Fruit fly (Drosophila melanogaster): Measurements from ENCODE around the gene Drak.

Gene Drak

DNA sequence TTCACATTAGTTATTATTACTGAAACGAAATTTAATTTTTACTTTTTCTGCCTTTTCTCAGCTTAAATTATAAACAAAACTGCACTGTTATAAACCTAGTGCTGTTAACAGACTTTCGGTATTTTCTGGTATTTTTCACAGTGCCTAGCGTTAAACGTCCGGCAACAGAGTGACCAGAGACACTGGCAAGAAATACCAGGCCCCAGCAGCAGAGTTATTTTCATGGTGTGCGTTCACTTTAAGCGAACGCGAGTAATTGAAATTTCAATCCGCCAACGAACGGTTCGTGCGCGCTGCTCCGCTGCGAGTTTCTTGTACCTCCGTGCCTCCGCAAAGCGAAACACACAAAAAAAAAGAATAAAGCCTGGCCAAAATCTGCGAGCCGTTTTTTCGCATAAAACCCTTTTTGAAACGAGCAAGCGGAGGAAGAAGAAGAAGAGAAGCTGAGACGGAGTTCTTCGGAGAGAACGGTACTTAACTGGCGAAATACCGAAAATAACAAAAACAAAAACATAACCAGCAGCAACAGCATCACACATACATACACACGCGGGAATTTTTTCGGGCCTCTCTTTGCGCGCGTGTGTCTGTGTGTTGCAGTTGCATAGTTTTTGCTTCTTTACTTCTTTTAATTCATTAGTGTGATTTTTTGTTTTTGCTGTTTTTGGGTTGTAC is at the start of gene Drak:
Gene Drak, plus strand, starts transcription at position 220 of the 675 bp plus-strand sequence.
- TF ChIP-seq noc (tag; optimal IDR thresholded peaks at IDR 0.05): peak; percentile 5

DNA sequence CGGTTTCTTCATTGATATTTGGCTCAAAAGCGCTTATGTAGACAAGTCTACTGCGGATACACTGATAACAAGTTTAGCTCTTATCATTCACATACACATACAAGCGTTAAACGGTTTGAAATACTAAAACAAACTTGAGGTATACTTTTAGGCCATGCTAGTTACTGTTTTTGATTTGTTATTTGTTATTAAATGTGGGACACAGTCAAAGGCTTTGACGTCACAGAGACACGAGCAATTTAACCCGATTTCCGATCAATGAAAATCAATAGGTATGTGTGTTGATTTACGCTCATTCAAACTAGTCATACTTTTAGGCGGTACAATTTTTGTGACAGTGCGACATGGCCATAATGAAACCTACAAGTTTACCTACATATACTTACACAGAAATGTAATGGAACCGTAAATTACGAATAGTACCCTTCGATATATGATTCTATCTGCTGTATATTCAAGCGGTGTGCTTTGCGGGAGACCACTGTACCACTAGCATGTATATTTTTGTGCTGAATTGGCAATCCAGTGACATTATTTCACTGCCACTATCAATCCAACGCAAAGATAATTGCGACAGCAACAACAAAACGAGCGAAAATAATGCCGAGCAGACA is 46.0 kb upstream of the Drak start:
- peak; percentile 96 for TF ChIP-seq noc (tag; optimal IDR thresholded peaks at IDR 0.05)

DNA sequence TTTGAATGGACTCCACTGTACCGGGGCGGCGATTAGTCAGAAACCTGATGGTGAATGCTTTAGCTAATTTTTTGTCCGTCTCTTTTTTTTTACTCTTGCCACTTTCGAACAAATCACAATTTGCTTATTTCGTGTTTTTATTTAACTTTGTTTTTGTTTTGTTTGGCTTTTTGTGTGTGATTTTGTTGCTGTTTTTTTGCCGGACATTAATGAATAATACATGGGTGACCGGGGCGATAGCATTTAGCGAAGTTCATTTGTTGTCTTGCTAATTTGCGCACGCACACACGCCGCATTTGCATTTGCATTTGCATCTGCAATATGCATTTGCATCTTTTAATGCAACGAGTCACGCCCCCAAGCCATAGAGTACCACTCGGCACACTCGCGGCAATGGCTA is 44.3 kb upstream of the Drak start:
- no peak for TF ChIP-seq noc (tag; optimal IDR thresholded peaks at IDR 0.05)

DNA sequence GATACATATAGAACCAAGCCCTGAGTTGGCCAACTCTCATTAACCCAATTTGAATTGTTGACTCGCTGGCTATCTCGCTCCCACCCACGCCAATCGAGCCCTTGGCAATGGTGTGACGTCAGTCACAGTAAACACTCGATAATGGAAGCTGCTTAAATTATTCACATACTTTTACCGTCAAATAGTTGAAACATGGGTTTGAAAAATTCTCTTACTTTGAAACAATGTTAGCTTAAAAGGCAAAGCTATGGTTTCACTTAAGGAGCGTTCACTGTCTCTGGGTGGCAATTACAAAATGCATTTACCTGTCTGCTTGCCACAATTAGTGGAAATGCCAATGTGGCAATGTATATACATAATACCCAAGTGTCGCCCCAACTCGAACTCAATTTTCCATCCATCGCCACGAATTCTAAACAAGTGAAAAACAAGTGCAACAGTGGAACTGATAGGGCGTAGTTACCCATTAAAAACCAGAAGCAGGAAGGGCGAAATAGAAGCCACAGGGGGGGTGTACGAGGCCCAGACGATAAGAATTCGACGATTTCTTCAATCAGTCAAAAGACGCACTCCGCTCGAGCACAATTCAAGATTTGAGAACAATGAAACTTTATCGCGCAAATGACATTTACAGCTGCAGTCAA is 43.3 kb upstream of the Drak start:
- TF ChIP-seq noc (tag; optimal IDR thresholded peaks at IDR 0.05): peak; percentile 82

DNA sequence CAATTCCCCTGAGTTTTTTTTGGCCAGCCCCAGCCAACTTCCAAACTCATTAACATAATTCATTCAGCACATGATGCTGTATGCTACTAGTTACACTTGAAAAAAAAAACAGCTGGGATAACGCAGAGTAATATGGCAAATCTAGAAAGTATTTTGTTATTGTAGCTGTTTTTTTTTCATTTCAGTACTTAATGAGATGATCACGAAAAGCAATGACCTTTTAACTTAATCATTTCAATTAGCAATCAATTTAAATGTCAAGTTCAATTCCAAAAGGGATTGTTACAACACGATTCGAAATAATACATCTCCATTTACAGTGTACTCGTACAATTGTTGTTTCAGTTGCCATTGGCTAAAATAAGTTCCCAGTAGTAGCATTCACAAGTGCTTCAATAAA is 42.5 kb upstream of the Drak start:
- no peak for TF ChIP-seq noc (tag; optimal IDR thresholded peaks at IDR 0.05)

DNA sequence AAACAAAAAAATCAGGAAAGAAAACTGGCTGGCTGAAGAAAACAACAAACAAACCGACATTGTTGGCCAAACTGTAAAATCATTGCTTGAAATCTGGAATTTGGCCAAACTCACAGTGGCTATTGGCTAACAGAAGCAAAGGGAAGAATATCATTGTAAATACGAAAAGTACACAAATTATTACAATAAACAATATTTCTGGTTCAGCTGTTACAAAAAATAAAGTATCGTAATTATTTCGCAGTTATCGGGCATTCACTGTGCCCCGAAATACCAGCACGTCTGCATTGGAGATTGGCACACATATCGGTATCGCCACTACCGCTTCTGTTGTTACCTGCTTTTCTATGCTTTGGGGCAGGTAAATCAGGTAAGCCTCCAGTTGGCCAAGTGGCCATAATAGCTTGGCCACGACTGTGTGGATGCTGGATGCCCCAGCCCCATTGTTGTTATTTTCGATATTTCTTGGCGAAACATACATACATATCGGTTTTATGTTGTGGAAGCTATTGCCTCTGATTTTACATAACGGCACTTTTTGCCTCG is 41.8 kb upstream of the Drak start:
- peak; percentile 67 for TF ChIP-seq noc (tag; optimal IDR thresholded peaks at IDR 0.05)

DNA sequence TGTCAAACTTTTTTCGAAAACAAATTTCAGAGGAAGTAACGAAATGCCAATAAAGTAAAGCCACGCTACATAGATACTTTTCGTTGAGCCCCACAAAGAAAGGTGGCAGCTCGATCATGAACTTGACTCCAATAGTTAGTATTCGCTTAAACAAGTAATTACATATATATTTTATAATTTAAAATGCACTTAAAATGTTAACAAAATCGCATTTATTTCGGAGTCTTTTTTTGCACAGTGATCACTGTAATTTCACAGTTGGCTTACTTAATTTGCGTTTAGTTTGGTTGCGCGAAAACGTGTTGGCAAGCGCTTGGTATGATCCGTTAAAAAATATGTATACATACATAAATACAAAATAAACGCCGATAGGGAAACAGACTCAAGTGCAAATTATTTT is 41.3 kb upstream of the Drak start:
- peak; percentile 25 for TF ChIP-seq noc (tag; optimal IDR thresholded peaks at IDR 0.05)

DNA sequence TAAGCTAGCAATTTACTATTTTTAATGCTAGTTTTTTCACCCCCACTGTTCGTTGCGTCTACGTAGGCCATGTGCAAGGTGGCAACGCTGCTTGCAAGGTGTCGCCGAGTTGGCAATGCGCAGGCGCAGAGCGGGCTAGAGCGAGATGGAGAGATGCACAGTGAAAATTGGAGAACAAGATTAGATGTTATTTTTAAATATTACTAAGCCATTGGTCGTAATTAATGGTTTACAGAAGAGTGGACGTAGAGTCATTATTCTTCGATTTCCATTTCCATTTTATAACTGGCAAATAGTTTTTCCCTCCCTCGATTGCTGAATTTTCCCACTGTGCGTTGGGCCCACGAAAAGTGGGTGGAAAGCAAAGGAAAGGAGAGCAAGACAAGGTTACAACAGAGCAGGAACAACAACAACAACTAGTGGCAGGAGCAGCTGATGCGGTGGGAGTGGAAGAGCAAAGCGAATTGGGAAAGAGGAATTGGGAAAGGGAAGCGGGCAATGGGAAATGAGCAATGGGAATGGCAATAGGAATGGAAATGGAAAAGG is 40.0 kb upstream of the Drak start:
- no peak for TF ChIP-seq noc (tag; optimal IDR thresholded peaks at IDR 0.05)

DNA sequence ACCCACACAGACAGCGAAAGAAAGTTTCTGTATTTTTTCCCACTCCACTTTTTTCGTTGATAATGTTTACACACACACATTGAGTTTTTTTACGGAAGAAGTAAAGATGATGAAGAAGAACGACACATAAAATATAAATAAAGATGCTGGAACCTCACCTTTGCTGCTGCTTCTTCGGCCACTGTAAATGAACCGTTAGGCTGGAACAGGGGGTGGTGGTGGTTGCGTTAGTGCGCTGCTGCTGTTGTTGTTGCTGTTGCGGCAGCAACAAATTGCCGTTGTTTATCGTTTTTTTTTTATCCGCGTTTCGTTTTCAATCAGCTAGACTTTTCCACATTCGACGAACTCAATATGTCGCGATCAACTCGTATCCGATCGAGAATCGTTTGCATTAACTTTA is 39.3 kb upstream of the Drak start:
- TF ChIP-seq noc (tag; optimal IDR thresholded peaks at IDR 0.05): no peak

DNA sequence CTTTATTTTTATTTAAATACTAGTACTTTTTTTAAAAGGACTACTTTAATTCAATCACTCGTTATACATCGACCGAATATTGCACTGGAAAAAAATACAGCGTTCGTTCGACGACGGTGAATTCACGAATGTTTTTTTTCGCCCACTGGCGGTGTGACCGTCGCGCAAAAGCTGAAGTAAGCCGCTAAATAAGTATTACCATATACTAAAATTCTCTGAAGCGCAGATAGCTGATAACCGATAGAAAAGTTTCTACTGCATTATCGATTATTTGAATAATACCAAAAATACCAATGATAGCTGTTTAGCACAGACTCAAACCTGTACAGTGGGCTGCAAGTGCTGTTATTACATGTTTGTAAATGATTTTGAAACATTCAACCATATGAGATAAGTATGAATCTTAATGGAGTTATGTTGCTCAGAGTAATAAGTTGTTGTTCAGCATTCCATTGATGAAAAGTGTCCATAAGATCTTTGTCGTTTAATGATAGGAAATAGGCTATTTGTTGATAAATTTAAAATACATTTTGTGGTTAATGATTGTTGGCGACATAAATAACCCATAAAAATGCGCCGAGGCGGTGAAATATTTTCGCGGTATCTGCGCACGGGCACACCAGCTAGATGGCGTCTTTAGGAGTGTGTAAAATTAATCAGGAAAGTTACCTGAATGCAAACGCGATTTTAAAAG is 38.6 kb upstream of the Drak start, which contains the start of the genes Evi5 and HP5:
Gene Evi5, minus strand, starts transcription at position 198 of the 694 bp plus-strand sequence.
Gene HP5, plus strand, starts transcription at position 598 of the 694 bp plus-strand sequence.
- TF ChIP-seq noc (tag; optimal IDR thresholded peaks at IDR 0.05): no peak

DNA sequence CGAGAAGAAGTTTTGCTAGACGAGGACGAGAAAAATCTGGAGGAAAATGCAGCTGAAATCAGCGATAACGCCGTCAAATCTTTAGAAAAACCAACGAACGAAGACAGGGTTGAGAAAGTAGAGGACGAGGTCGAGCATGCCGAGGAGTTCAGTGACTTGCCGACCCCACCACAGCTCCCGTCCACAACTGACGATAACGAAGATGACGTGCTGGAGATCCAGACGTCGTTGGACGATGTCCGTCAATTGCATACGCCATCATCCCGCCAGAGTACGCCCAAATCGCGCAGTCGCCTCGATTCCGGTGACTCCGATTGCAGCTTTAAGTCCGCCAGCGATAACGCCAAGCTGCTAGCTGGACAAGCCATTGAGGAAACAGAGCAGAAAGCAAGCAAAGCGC is 35.8 kb upstream of the Drak start:
- TF ChIP-seq noc (tag; optimal IDR thresholded peaks at IDR 0.05): no peak

DNA sequence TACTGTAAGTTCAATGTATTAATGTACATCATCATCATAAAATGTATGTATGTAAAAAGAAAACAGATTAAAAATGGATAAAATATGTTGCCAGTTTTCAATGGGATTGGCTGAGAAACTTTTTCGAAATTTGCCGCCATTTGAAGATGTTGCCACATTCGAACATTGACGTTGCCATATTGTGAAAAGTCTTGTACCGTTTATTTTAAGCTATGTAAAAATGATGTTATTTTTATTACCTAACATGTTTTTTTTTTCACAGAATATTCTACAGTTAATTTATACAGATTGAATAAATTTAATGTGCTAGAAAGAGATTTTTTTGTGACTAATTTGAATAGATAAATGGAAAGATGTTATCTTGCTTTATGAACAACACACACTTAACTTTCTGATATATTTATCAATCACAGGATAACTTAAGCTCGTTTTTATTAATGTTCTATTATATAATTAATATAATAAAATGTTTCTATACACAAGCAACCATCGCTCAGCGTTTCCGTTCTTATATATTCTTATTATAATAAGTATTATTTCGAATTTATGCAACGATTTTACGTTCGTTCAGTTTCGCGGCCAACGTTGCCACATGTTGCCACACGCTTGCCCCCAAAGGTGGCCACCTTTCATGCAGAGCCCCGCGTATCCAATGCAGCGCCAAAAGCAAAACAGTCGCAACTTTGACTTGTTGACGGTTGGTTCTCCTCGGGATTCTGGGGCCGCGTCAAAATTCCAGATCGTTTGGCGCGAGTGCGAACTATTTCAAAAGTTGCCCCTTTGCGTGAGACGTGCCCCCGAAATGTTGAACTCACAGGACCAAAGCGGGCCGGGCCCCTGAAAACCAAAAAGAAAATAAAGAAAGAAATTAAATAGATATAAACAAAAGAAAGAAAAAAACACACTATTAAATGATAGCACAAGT is 33.8 kb upstream of the Drak start, which contains the start of gene CG43155:
Gene CG43155, plus strand, starts transcription at position 875 of the 925 bp plus-strand sequence.
- TF ChIP-seq noc (tag; optimal IDR thresholded peaks at IDR 0.05): no peak

DNA sequence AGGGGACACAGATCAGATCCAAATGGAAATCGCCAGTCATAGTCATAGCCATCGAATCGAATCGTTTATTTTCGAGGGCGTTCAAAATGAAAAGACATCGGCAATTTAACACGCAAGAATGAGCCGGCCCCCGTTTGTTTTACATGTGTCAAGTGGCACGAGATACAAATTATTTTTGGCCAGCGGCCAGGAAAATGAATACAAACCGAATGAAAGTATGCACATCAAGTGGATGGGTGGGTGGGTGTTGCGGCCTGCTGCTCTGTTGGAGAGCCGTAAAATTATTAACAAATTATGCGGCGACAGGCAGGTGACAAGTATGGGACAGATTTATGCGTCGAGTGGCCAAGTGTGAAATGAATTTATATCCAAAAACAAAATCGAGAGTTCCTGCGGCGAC is 28.9 kb upstream of the Drak start:
- no peak for TF ChIP-seq noc (tag; optimal IDR thresholded peaks at IDR 0.05)

DNA sequence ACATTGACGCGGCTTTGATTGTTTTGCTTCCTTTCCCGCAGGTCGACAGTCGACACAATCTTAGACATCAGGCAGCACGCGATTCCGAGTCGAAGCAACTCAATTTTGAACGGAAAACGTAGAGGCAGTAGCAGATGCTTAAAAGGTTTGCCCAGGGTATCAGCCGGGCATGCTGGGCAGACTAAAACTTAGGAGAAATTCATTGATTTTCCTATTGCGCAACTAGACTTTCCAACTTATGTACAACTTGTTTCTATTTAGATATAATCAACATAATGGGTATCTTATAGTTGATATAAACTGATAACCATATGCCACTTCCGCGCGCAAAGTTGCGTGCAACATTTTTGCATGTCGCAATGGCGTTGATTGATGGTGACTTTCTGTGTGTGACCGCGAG is 26.2 kb upstream of the Drak start:
- TF ChIP-seq noc (tag; optimal IDR thresholded peaks at IDR 0.05): no peak

DNA sequence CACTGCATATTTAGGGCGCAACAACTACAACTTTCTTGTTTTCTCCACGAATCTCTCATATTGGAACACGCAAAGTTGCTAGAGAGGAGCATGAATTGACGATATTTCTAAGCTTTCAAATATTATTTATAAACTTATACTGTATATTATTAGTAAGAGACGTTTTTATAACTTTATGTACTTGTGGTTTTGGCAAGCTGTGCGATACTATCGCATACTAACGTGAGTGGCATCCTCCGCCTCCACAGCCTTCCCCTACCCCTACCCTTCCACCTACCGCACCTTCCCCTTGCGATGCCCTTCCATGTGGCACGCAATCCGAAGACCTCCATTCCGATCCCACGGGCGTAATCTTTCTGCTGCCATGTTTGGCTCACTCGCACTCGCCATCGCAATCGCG is 24.6 kb upstream of the Drak start:
- no peak for TF ChIP-seq noc (tag; optimal IDR thresholded peaks at IDR 0.05)

Data from whole organism, larva.